Worm (Caenorhabditis elegans) whole organism, L2 larva: ENCODE results near the gene R02D5.3.
A peak's percentile ranks its signal among the peaks of the same experiment; 100 is the strongest.

ENCODE experiments used
- C34F6.9 ChIP-seq: fragments of 150-350 bp; optimal IDR thresholded peaks from 2 replicates; lab custom pipeline; 2014; ENCODE audit warnings: missing biosample characterization, missing genetic modification characterization
- blmp-1 ChIP-seq: sonication (generic microtip); optimal IDR thresholded peaks from 2 replicates; lab custom pipeline; 2017; ENCODE audit warnings: missing genetic modification characterization, mild to moderate bottlenecking, missing compliant biosample characterization, antibody characterized with exemption, moderate library complexity; ENCODE audit not compliant: insufficient read depth
- dmd-4 ChIP-seq: sonication (generic microtip); optimal IDR thresholded peaks from 2 replicates; lab custom pipeline; 2017; ENCODE audit warnings: missing biosample characterization, missing genetic modification characterization
- egl-27 ChIP-seq: sonication (generic microtip); optimal IDR thresholded peaks from 3 replicates; lab custom pipeline; 2017; ENCODE audit warnings: missing biosample characterization, missing genetic modification reagents, missing genetic modification characterization
- fos-1 ChIP-seq: fragments of 150-350 bp; optimal IDR thresholded peaks from 2 replicates; lab custom pipeline; 2014; ENCODE audit warnings: missing biosample characterization, missing genetic modification characterization
- lin-39 ChIP-seq: fragments of 150-350 bp; optimal IDR thresholded peaks from 2 replicates; lab custom pipeline; 2014; ENCODE audit warnings: missing biosample characterization, missing genetic modification reagents, missing genetic modification characterization
- lsy-2 ChIP-seq, 2 experiments: fragments of 150-350 bp in 1 of 2; sonication (generic microtip) in 1 of 2; optimal IDR thresholded peaks; 2 replicates each; lab custom pipeline; 2014 to 2017; ENCODE audit warnings: missing biosample characterization in 2 of 2, missing genetic modification characterization in 2 of 2
- nhr-11 ChIP-seq: fragments of 150-350 bp; optimal IDR thresholded peaks from 2 replicates; lab custom pipeline; 2014; ENCODE audit warnings: missing biosample characterization, missing genetic modification characterization
- nhr-25 ChIP-seq: fragments of 150-350 bp; sonication (generic microtip); optimal IDR thresholded peaks from 3 replicates; lab custom pipeline; 2014; ENCODE audit warnings: missing biosample characterization, missing genetic modification characterization
- nhr-77 ChIP-seq: fragments of 150-350 bp; optimal IDR thresholded peaks from 2 replicates; lab custom pipeline; 2014; ENCODE audit warnings: missing biosample characterization, missing genetic modification characterization
- snpc-4 ChIP-seq: fragments of 150-350 bp; optimal IDR thresholded peaks from 2 replicates; lab custom pipeline; 2014; ENCODE audit warnings: missing biosample characterization, missing genetic modification characterization
- unc-39 ChIP-seq: fragments of 150-350 bp; optimal IDR thresholded peaks from 2 replicates; lab custom pipeline; 2014; ENCODE audit warnings: missing biosample characterization, missing genetic modification characterization
- unc-62 ChIP-seq: fragments of 150-350 bp; optimal IDR thresholded peaks from 2 replicates; lab custom pipeline; 2014; ENCODE audit warnings: missing biosample characterization, missing genetic modification reagents, missing genetic modification characterization
- ztf-1 ChIP-seq: fragments of 200-800 bp; sonication (Bioruptor generic); conservative IDR thresholded peaks from 2 replicates; pipeline ENCODE4 v1.3.6; 2022; ENCODE audit warnings: missing genetic modification characterization, missing compliant biosample characterization

ce11 chrV:14523788-14524582, 41.0 kb downstream of the R02D5.3 start, which contains the start of gene ril-1:
- TF ChIP-seq C34F6.9 (tag; lab: Kevin White, UChicago) (peak; percentile 23), dmd-4 (tag; lab: Kevin White, UChicago) (no peak), unc-62 (GFP tag; lab: Kevin White, UChicago) (no peak), fos-1 (peak; percentile 35), lin-39 (tag; lab: Kevin White, UChicago) (no peak), ztf-1 (no peak), lsy-2 (tag; optimal IDR thresholded peaks at IDR 0.05; lab: Kevin White, UChicago) (peak in 1 of 2 experiments; percentile 52), snpc-4 (tag; lab: Kevin White, UChicago) (peak; percentile 16), nhr-77 (no peak), blmp-1 (tag; lab: Kevin White, UChicago) (no peak), nhr-11 (tag; lab: Kevin White, UChicago) (no peak), nhr-25 (tag; lab: Kevin White, UChicago) (peak; percentile 56), egl-27 (tag; lab: Kevin White, UChicago) (no peak), unc-39 (tag; lab: Kevin White, UChicago) (no peak)
